Worm (Caenorhabditis elegans) whole organism, young adult: ENCODE measurements around the gene Y54G2A.77.
A peak's percentile ranks its signal among the peaks of the same experiment; 100 is the strongest.

Experiments
- B0261.1 ChIP-seq: sonication (generic microtip); optimal IDR thresholded peaks from 2 replicates; lab custom pipeline; 2016; ENCODE audit warnings: mild to moderate bottlenecking, missing genetic modification characterization, moderate library complexity, missing compliant biosample characterization
- F23B12.7 ChIP-seq: sonication (generic microtip); optimal IDR thresholded peaks from 2 replicates; lab custom pipeline; 2017; ENCODE audit warnings: missing genetic modification characterization, mild to moderate bottlenecking, missing compliant biosample characterization, antibody characterized with exemption, moderate library complexity; ENCODE audit not compliant: insufficient read depth
- F33H1.4 ChIP-seq: fragments of 200-800 bp; sonication (Bioruptor generic); IDR thresholded peaks from 2 replicates; pipeline ENCODE4 v1.3.6; 2022; ENCODE audit warnings: missing genetic modification reagents, missing genetic modification characterization, missing compliant biosample characterization
- F49E8.2 ChIP-seq: sonication (generic microtip); optimal IDR thresholded peaks from 3 replicates; lab custom pipeline; 2017; ENCODE audit warnings: missing genetic modification characterization, mild to moderate bottlenecking, missing compliant biosample characterization, antibody characterized with exemption, moderate library complexity; ENCODE audit not compliant: insufficient read depth
- F55B11.4 ChIP-seq: sonication (generic microtip); optimal IDR thresholded peaks from 2 replicates; lab custom pipeline; 2016; ENCODE audit warnings: missing compliant biosample characterization, missing genetic modification characterization, borderline replicate concordance; ENCODE audit not compliant: insufficient read depth
- F57A8.1 ChIP-seq: fragments of 200-800 bp; sonication (Bioruptor generic); optimal IDR thresholded peaks from 2 replicates; lab custom pipeline; 2018; ENCODE audit warnings: mild to moderate bottlenecking, missing genetic modification characterization, moderate library complexity, missing compliant biosample characterization
- F57C9.4 ChIP-seq: sonication (generic microtip); optimal IDR thresholded peaks from 2 replicates; lab custom pipeline; 2017; ENCODE audit warnings: mild to moderate bottlenecking, missing genetic modification characterization, missing compliant biosample characterization
- K11D2.4 ChIP-seq: fragments of 200-800 bp; sonication (Bioruptor generic); IDR thresholded peaks from 2 replicates; pipeline ENCODE4 v1.3.6; 2022; ENCODE audit warnings: missing genetic modification reagents, missing genetic modification characterization, missing compliant biosample characterization
- T07F8.4 ChIP-seq: sonication (generic microtip); optimal IDR thresholded peaks from 2 replicates; lab custom pipeline; 2016; ENCODE audit warnings: mild to moderate bottlenecking, missing genetic modification characterization, moderate library complexity, missing compliant biosample characterization
- T26A5.8 ChIP-seq: sonication (generic microtip); optimal IDR thresholded peaks from 2 replicates; lab custom pipeline; 2016; ENCODE audit warnings: missing genetic modification characterization, missing compliant biosample characterization
- Y56A3A.18 ChIP-seq: fragments of 200-800 bp; sonication (Bioruptor generic); IDR thresholded peaks from 2 replicates; pipeline ENCODE4 v1.3.6; 2022; ENCODE audit warnings: missing genetic modification reagents, missing genetic modification characterization, missing compliant biosample characterization
- Y67H2A.10 ChIP-seq: fragments of 200-800 bp; sonication (Bioruptor generic); conservative IDR thresholded peaks from 2 replicates; pipeline ENCODE4 v1.3.6; 2022; ENCODE audit warnings: missing genetic modification reagents, missing genetic modification characterization, missing compliant biosample characterization
- atf-7 ChIP-seq: sonication (generic microtip); optimal IDR thresholded peaks from 2 replicates; lab custom pipeline; 2017; ENCODE audit warnings: mild to moderate bottlenecking, missing genetic modification characterization, missing compliant biosample characterization
- athp-1 ChIP-seq: sonication (generic microtip); optimal IDR thresholded peaks from 2 replicates; lab custom pipeline; 2017; ENCODE audit warnings: mild to moderate bottlenecking, missing genetic modification characterization, missing compliant biosample characterization
- attf-3 ChIP-seq: fragments of 200-800 bp; sonication (Bioruptor generic); conservative IDR thresholded peaks from 2 replicates; pipeline ENCODE4 v1.3.6; 2022; ENCODE audit warnings: missing genetic modification reagents, missing genetic modification characterization, missing compliant biosample characterization
- attf-5 ChIP-seq: fragments of 200-800 bp; sonication (Bioruptor generic); optimal IDR thresholded peaks from 2 replicates; lab custom pipeline; 2018; ENCODE audit warnings: mild to moderate bottlenecking, missing genetic modification characterization, missing compliant biosample characterization
- attf-6 ChIP-seq: fragments of 200-800 bp; sonication (Bioruptor generic); IDR thresholded peaks from 2 replicates; pipeline ENCODE4 v1.3.6; 2022; ENCODE audit warnings: missing genetic modification reagents, missing genetic modification characterization, missing compliant biosample characterization
- bed-1 ChIP-seq: fragments of 200-800 bp; sonication (Bioruptor generic); IDR thresholded peaks from 2 replicates; pipeline ENCODE4 v1.3.6; 2022; ENCODE audit warnings: missing genetic modification reagents, missing genetic modification characterization, missing compliant biosample characterization
- egl-44 ChIP-seq: fragments of 200-800 bp; sonication (Bioruptor generic); IDR thresholded peaks from 2 replicates; pipeline ENCODE4 v1.3.6; 2022; ENCODE audit warnings: missing genetic modification reagents, missing genetic modification characterization, missing compliant biosample characterization
- egrh-3 ChIP-seq: fragments of 200-800 bp; sonication (Bioruptor generic); IDR thresholded peaks from 2 replicates; pipeline ENCODE4 v1.3.6; 2022; ENCODE audit warnings: missing genetic modification reagents, missing genetic modification characterization, missing compliant biosample characterization
- ets-4 ChIP-seq: fragments of 200-800 bp; sonication (Bioruptor generic); optimal IDR thresholded peaks from 2 replicates; lab custom pipeline; 2018; ENCODE audit warnings: mild to moderate bottlenecking, missing genetic modification characterization, missing compliant biosample characterization
- hlh-26 ChIP-seq: fragments of 200-800 bp; sonication (Bioruptor generic); conservative IDR thresholded peaks from 2 replicates; pipeline ENCODE4 v1.3.6; 2022; ENCODE audit warnings: missing genetic modification reagents, missing genetic modification characterization, missing compliant biosample characterization
- hmg-1.2 ChIP-seq: fragments of 200-800 bp; sonication (Bioruptor generic); IDR thresholded peaks from 2 replicates; pipeline ENCODE4 v1.3.6; 2022; ENCODE audit warnings: missing genetic modification reagents, missing genetic modification characterization, missing compliant biosample characterization
- hmg-20 ChIP-seq: fragments of 200-800 bp; sonication (Bioruptor generic); IDR thresholded peaks from 2 replicates; pipeline ENCODE4 v1.3.6; 2022; ENCODE audit warnings: missing genetic modification reagents, missing genetic modification characterization, missing compliant biosample characterization
- lag-1 ChIP-seq: fragments of 200-800 bp; sonication (Bioruptor generic); IDR thresholded peaks from 2 replicates; pipeline ENCODE4 v1.3.6; 2022; ENCODE audit warnings: missing genetic modification reagents, missing genetic modification characterization, missing compliant biosample characterization
- let-607 ChIP-seq, 2 experiments: fragments of 200-800 bp in 1 of 2; sonication (Bioruptor generic) in 1 of 2; sonication (generic microtip) in 1 of 2; optimal IDR thresholded peaks; 2 replicates each; lab custom pipeline; 2016 to 2018; ENCODE audit warnings: mild to moderate bottlenecking in 2 of 2, missing compliant biosample characterization in 2 of 2, missing genetic modification characterization in 2 of 2, moderate library complexity in 2 of 2, missing genotype in 1 of 2
- lin-35 ChIP-seq, 3 experiments: fragments of 150-350 bp in 2 of 3; sonication (generic microtip) in 1 of 3; optimal IDR thresholded peaks; 2 replicates each; lab custom pipeline; 2014 to 2018; ENCODE audit warnings: missing biosample characterization in 3 of 3, missing genetic modification characterization in 3 of 3, missing genetic modification reagents in 3 of 3
- lir-1 ChIP-seq: fragments of 200-800 bp; sonication (Bioruptor generic); conservative IDR thresholded peaks from 2 replicates; pipeline ENCODE4 v1.3.6; 2022; ENCODE audit warnings: missing genetic modification reagents, missing genetic modification characterization, missing compliant biosample characterization
- madf-3 ChIP-seq: fragments of 200-800 bp; sonication (Bioruptor generic); IDR thresholded peaks from 2 replicates; pipeline ENCODE4 v1.3.6; 2022; ENCODE audit warnings: missing genetic modification reagents, missing genetic modification characterization, missing compliant biosample characterization
- madf-6 ChIP-seq: fragments of 200-800 bp; sonication (Bioruptor generic); IDR thresholded peaks from 2 replicates; pipeline ENCODE4 v1.3.6; 2022; ENCODE audit warnings: missing genetic modification reagents, missing genetic modification characterization, missing compliant biosample characterization
- madf-8 ChIP-seq: fragments of 200-800 bp; sonication (Bioruptor generic); conservative IDR thresholded peaks from 2 replicates; pipeline ENCODE4 v1.3.6; 2022; ENCODE audit warnings: missing genetic modification reagents, missing genetic modification characterization, missing compliant biosample characterization
- mcd-1 ChIP-seq: fragments of 200-800 bp; sonication (Bioruptor generic); IDR thresholded peaks from 2 replicates; pipeline ENCODE4 v1.3.6; 2022; ENCODE audit warnings: missing genetic modification reagents, missing genetic modification characterization, missing compliant biosample characterization
- mes-4 ChIP-seq: sonication (generic microtip); optimal IDR thresholded peaks from 2 replicates; lab custom pipeline; 2016; ENCODE audit warnings: missing genotype, missing genetic modification characterization, missing compliant biosample characterization
- nfya-1 ChIP-seq: sonication (generic microtip); optimal IDR thresholded peaks from 2 replicates; lab custom pipeline; 2017; ENCODE audit warnings: antibody characterized with exemption, missing compliant biosample characterization, missing genetic modification characterization, borderline replicate concordance; ENCODE audit not compliant: insufficient read depth
- nfyb-1 ChIP-seq: fragments of 200-800 bp; sonication (Bioruptor generic); IDR thresholded peaks from 2 replicates; pipeline ENCODE4 v1.3.6; 2022; ENCODE audit warnings: missing genetic modification reagents, missing genetic modification characterization, missing compliant biosample characterization
- nhr-179 ChIP-seq: sonication (generic microtip); optimal IDR thresholded peaks from 2 replicates; lab custom pipeline; 2016; ENCODE audit warnings: mild to moderate bottlenecking, missing genetic modification characterization, missing compliant biosample characterization
- nhr-27 ChIP-seq: fragments of 200-800 bp; sonication (Bioruptor generic); optimal IDR thresholded peaks from 2 replicates; lab custom pipeline; 2018; ENCODE audit warnings: mild to moderate bottlenecking, missing genetic modification characterization, moderate library complexity, missing compliant biosample characterization
- nhr-90 ChIP-seq: sonication (generic microtip); optimal IDR thresholded peaks from 2 replicates; lab custom pipeline; 2016; ENCODE audit warnings: missing genotype, mild to moderate bottlenecking, missing genetic modification characterization, missing compliant biosample characterization
- rcor-1 ChIP-seq: fragments of 200-800 bp; sonication (Bioruptor generic); IDR thresholded peaks from 2 replicates; pipeline ENCODE4 v1.3.6; 2022; ENCODE audit warnings: missing genetic modification reagents, missing genetic modification characterization, missing compliant biosample characterization
- snpc-1.3 ChIP-seq: sonication (generic microtip); optimal IDR thresholded peaks from 2 replicates; lab custom pipeline; 2017; ENCODE audit warnings: missing genetic modification characterization, mild to moderate bottlenecking, missing compliant biosample characterization, antibody characterized with exemption, moderate library complexity, missing genotype, missing genetic modification reagents; ENCODE audit not compliant: insufficient read depth
- tlf-1 ChIP-seq: fragments of 200-800 bp; sonication (Bioruptor generic); optimal IDR thresholded peaks from 2 replicates; lab custom pipeline; 2018; ENCODE audit warnings: mild to moderate bottlenecking, missing genetic modification characterization, missing compliant biosample characterization
- unc-130 ChIP-seq: sonication (generic microtip); optimal IDR thresholded peaks from 2 replicates; lab custom pipeline; 2016; ENCODE audit warnings: missing genetic modification reagents, missing genetic modification characterization, missing compliant biosample characterization
- ztf-18 ChIP-seq: sonication (generic microtip); optimal IDR thresholded peaks from 2 replicates; lab custom pipeline; 2016; ENCODE audit warnings: missing genotype, mild to moderate bottlenecking, missing genetic modification characterization, missing compliant biosample characterization
- ztf-6 ChIP-seq: fragments of 200-800 bp; sonication (Bioruptor generic); IDR thresholded peaks from 2 replicates; pipeline ENCODE4 v1.3.6; 2022; ENCODE audit warnings: missing genetic modification reagents, missing genetic modification characterization, missing compliant biosample characterization

Gene Y54G2A.77

DNA sequence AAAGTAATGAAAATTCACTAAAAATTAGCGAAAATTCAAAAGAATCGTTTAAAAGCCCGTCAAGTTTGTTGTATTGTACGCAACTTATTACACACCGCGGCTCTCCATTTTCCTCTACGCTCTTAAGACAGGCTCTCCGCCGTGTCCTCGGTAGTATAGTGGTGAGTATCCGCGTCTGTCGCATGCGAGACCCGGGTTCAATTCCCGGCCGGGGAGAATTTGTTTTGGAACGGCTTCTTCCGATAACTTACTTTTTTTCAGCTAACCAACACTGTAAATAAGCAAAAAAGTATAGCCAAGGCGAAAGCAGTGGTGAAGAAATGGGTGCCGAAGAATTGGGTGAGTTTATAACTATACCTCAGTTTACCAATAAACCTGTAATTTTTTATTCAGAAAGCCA, 39.7 kb downstream of the Y54G2A.77 start (continued):
- peak; percentile 29 for TF ChIP-seq F23B12.7
- TF ChIP-seq ztf-6 (GFP tag; lab: Robert Waterston, UW), result 0 out of 2 replicates have a peak, but pooled peaks have one; percentile 31
- no peak for TF ChIP-seq Y56A3A.18 (GFP tag; lab: Robert Waterston, UW)
- peak; percentile 40 for TF ChIP-seq T07F8.4 (tag; lab: Kevin White, UChicago)
- TF ChIP-seq athp-1 (tag; lab: Kevin White, UChicago), result peak; percentile 37
- TF ChIP-seq attf-5 (GFP tag; lab: Kevin White, UChicago), result peak; percentile 21
- no peak for TF ChIP-seq F57C9.4 (tag; lab: Kevin White, UChicago)
- TF ChIP-seq B0261.1 (tag; lab: Kevin White, UChicago), result peak; percentile 85
- TF ChIP-seq F55B11.4 (tag; lab: Kevin White, UChicago), result no peak
- 0 out of 2 replicates have a peak, but pooled peaks have one; percentile 41 for TF ChIP-seq mcd-1 (GFP tag; lab: Robert Waterston, UW)
- TF ChIP-seq lir-1 (GFP tag; lab: Robert Waterston, UW), result peak; percentile 29; the same call in 1 of the 2 replicates
- no peak for TF ChIP-seq nfya-1
- TF ChIP-seq madf-3 (GFP tag; lab: Robert Waterston, UW), result 0 out of 2 replicates have a peak, but pooled peaks have one; percentile 54
- TF ChIP-seq nhr-27 (tag; lab: Kevin White, UChicago), result no peak
- TF ChIP-seq ztf-18 (tag; lab: Kevin White, UChicago), result peak; percentile 61
- TF ChIP-seq, all 124 proteins: peak for 38

- TF ChIP-seq nhr-90 (tag; lab: Kevin White, UChicago) (no peak), nfyb-1 (GFP tag; lab: Robert Waterston, UW) (no peak), hmg-20 (GFP tag; lab: Robert Waterston, UW) (no peak), Y67H2A.10 (no peak), lin-35 (GFP tag; optimal IDR thresholded peaks at IDR 0.05; lab: Kevin White, UChicago) (no peak), nhr-179 (tag; lab: Kevin White, UChicago) (no peak), rcor-1 (GFP tag; lab: Robert Waterston, UW) (no peak), K11D2.4 (no peak)
These were observed 41.2 kb downstream of the Y54G2A.77 start, which contains the start of gene Y54G2A.32 for ce11 chrIV:2803652-2804051. Gene Y54G2A.32, plus strand, starts transcription at chrIV:2803952.

ce11 chrIV:2805525-2805924, 43.0 kb downstream of the Y54G2A.77 start, which contains the start of gene Y54G2A.45:
Gene Y54G2A.45, plus strand, starts transcription at chrIV:2805857.
- TF ChIP-seq athp-1 (tag; lab: Kevin White, UChicago) (peak; percentile 60), madf-3 (GFP tag; lab: Robert Waterston, UW) (no peak), lag-1 (no peak), Y67H2A.10 (no peak), atf-7 (peak; percentile 85), ets-4 (GFP tag; lab: Kevin White, UChicago) (peak; percentile 48), unc-130 (GFP tag; lab: Kevin White, UChicago) (peak; percentile 57), attf-3 (GFP tag; lab: Robert Waterston, UW) (peak; percentile 56), nhr-179 (tag; lab: Kevin White, UChicago) (peak; percentile 24), let-607 (tag; optimal IDR thresholded peaks at IDR 0.05; lab: Kevin White, UChicago) (peak; percentile 44 to 65), egrh-3 (GFP tag; lab: Robert Waterston, UW) (peak; percentile 28; the same call in 1 of the 2 replicates), attf-6 (GFP tag; lab: Robert Waterston, UW) (0 out of 2 replicates have a peak, but pooled peaks have one; percentile 52), tlf-1 (GFP tag; lab: Kevin White, UChicago) (peak; percentile 52), F33H1.4 (GFP tag; lab: Robert Waterston, UW) (peak; percentile 46), F49E8.2 (tag; lab: Kevin White, UChicago) (peak; percentile 79), bed-1 (GFP tag; lab: Robert Waterston, UW) (no peak), nfyb-1 (GFP tag; lab: Robert Waterston, UW) (peak; percentile 78), F57A8.1 (GFP tag; lab: Kevin White, UChicago) (no peak), snpc-1.3 (peak; percentile 81), madf-8 (no peak; the same call in 1 of the 2 replicates), hlh-26 (no peak), hmg-1.2 (GFP tag; lab: Robert Waterston, UW) (peak; percentile 64), madf-6 (peak; percentile 64), T26A5.8 (tag; lab: Kevin White, UChicago) (peak; percentile 48), egl-44 (GFP tag; lab: Robert Waterston, UW) (peak; percentile 93), mes-4 (tag; lab: Kevin White, UChicago) (peak; percentile 74)
